Worm (Caenorhabditis elegans) whole organism, late embryonic: ENCODE data around the gene C05B5.1.

Source experiments
- F13H6.1 ChIP-seq: sonication (generic microtip); optimal IDR thresholded peaks from 2 replicates; lab custom pipeline; 2016; ENCODE audit warnings: missing genetic modification characterization, missing compliant biosample characterization
- ahr-1 ChIP-seq: sonication (generic microtip); optimal IDR thresholded peaks from 2 replicates; lab custom pipeline; 2016; ENCODE audit warnings: missing genetic modification characterization, missing compliant biosample characterization
- ama-1 ChIP-seq: fragments of 150-350 bp; optimal IDR thresholded peaks from 2 replicates; lab custom pipeline; 2014
- ceh-2 ChIP-seq: sonication (generic microtip); optimal IDR thresholded peaks from 2 replicates; lab custom pipeline; 2016; ENCODE audit warnings: missing genotype, missing genetic modification characterization, missing compliant biosample characterization
- fkh-6 ChIP-seq: sonication (generic microtip); optimal IDR thresholded peaks from 2 replicates; lab custom pipeline; 2016; ENCODE audit warnings: missing genetic modification characterization, missing compliant biosample characterization
- nhr-11 ChIP-seq: fragments of 150-350 bp; optimal IDR thresholded peaks from 2 replicates; lab custom pipeline; 2014; ENCODE audit warnings: missing biosample characterization, missing genetic modification characterization
- odd-2 ChIP-seq: sonication (generic microtip); optimal IDR thresholded peaks from 2 replicates; lab custom pipeline; 2017; ENCODE audit warnings: antibody characterized with exemption, mild to moderate bottlenecking, missing genetic modification characterization, missing compliant biosample characterization
- pag-3 ChIP-seq: sonication (generic microtip); optimal IDR thresholded peaks from 2 replicates; lab custom pipeline; 2016; ENCODE audit warnings: missing compliant biosample characterization, missing genetic modification characterization, borderline replicate concordance
- pax-1 ChIP-seq: fragments of 150-350 bp; optimal IDR thresholded peaks from 2 replicates; lab custom pipeline; 2014; ENCODE audit warnings: missing biosample characterization, missing genetic modification characterization
- pha-4 ChIP-seq: fragments of 150-350 bp; optimal IDR thresholded peaks from 2 replicates; lab custom pipeline; 2018; ENCODE audit warnings: missing biosample characterization, missing genetic modification reagents, missing genetic modification characterization
- rnt-1 ChIP-seq: sonication (generic microtip); optimal IDR thresholded peaks from 2 replicates; lab custom pipeline; 2016; ENCODE audit warnings: missing genetic modification characterization, missing compliant biosample characterization
- tbx-2 ChIP-seq: sonication (generic microtip); optimal IDR thresholded peaks from 2 replicates; lab custom pipeline; 2016; ENCODE audit warnings: missing genetic modification characterization, missing compliant biosample characterization
- tbx-7 ChIP-seq: sonication (generic microtip); optimal IDR thresholded peaks from 2 replicates; lab custom pipeline; 2016; ENCODE audit warnings: missing genotype, missing genetic modification characterization, missing compliant biosample characterization

DNA sequence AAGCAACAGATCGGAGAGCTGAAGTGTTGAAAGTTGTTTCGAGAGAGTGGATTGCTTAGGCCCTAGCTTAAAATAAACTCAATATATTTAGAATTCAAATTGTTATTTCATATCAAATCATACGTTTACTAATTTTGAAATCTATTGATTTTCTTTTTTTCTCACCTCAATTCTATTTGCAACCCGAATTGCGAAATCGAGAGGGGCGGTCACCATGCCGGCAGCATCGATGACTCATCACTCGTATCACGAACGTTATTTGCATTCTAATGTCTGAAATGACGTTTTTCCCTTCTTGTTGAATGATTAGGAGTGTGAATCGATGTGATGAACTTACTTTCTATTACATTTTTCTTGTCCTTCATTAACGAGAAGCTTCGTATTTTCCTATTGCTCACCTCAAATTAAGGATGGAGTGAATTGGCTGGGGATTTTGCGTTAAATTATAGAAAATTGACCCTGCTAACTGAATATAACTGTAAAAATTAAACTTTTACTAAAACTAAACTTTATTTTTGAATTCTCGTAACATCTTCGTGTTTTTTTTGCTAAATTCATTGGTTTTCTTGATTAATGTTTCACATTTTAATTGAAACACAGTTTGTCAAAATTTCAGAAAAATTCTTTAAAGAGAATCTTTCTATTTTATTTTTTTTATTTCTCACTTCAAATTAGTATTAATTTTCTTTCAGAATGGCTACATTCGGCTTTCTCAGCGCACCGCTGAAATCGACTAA, 31.4 kb downstream of the C05B5.1 start, which contains the start of gene alx-1:
- TF ChIP-seq fkh-6 (tag; lab: Kevin White, UChicago) (no peak), tbx-7 (no peak), pag-3 (tag; lab: Kevin White, UChicago) (no peak), ahr-1 (no peak), tbx-2 (tag; lab: Kevin White, UChicago) (no peak), F13H6.1 (tag; lab: Kevin White, UChicago) (no peak), ceh-2 (no peak), nhr-11 (no peak), rnt-1 (no peak), pax-1 (tag; lab: Kevin White, UChicago) (no peak), ama-1 (lab: Kevin White, UChicago) (no peak), pha-4 (tag; lab: Kevin White, UChicago) (no peak), odd-2 (tag; lab: Kevin White, UChicago) (no peak)
